Worm (Caenorhabditis elegans): ENCODE data around the gene T19A5.3.

Gene T19A5.3

DNA sequence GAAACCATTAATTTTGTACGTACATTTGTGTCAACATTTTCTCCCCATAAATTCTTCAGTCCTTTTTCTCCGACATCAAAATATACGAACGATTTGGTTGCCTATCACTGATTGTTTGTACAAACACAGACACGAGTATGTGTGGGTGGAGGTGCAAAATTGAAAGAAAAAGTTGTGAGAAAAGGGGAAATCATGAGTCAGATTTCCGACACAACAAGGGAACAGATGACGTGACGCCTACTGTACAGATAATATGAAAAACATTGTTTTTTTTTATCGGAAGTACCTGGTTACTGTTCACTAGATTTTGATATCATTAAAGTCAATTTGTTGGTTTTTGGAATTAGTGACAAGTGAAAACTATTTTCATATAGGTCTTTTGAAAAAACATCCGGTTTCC lies 9.6 kb downstream of the T19A5.3 start:
- TF ChIP-seq hmg-1.1 (GFP tag; IDR thresholded peaks at IDR 0.05) (no peak), saeg-2 (GFP tag; IDR thresholded peaks at IDR 0.05) (no peak), lin-1 (GFP tag; IDR thresholded peaks at IDR 0.05) (no peak), dmd-8 (GFP tag; IDR thresholded peaks at IDR 0.05) (no peak), nhr-25 (tag; optimal IDR thresholded peaks at IDR 0.05; ENCODE audit: borderline replicate concordance, insufficient read depth) (no peak), set-16 (GFP tag; IDR thresholded peaks at IDR 0.05) (no peak), ama-1 (optimal IDR thresholded peaks at IDR 0.05) (no peak), F37D6.2 (tag; optimal IDR thresholded peaks at IDR 0.05) (no peak), dmd-6 (GFP tag; IDR thresholded peaks at IDR 0.05) (no peak), nhr-77 (tag; optimal IDR thresholded peaks at IDR 0.05) (no peak), zip-2 (tag; optimal IDR thresholded peaks at IDR 0.05) (no peak), php-3 (GFP tag; IDR thresholded peaks at IDR 0.05) (no peak), ztf-11 (tag; optimal IDR thresholded peaks at IDR 0.05) (no peak), daf-16 (GFP tag; optimal IDR thresholded peaks at IDR 0.05) (no peak), daf-16 (tag; optimal IDR thresholded peaks at IDR 0.05) (peak; percentile 35), hlh-30 (tag; optimal IDR thresholded peaks at IDR 0.05; ENCODE audit: insufficient read depth) (peak; percentile 47)

DNA sequence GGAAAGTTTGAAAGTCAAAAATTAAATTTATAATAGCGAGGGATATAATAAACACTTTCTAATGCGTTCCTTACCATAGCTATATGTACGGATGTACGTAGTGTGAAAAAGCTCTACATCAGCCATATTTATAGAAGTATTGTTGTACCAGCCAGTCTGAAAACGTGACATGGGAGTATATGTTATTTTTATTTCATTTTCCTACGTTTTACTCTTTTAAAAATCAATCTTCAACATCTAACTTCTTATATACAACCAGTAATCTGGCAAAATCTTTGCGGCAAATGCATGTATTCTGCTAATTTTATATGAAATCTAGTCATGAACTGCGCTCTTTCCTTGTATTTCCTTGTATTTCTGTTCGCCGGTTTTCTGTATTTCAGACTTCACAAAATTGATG lies 11.5 kb downstream of the T19A5.3 start, which contains the start of gene H14N18.2:
H14N18.2 (plus strand) TSS at position 301 of the 400 bp plus-strand sequence.
- TF ChIP-seq R02D3.7 (tag; optimal IDR thresholded peaks at IDR 0.05) = no peak
- no peak for TF ChIP-seq fkh-10 (GFP tag; optimal IDR thresholded peaks at IDR 0.05)

DNA sequence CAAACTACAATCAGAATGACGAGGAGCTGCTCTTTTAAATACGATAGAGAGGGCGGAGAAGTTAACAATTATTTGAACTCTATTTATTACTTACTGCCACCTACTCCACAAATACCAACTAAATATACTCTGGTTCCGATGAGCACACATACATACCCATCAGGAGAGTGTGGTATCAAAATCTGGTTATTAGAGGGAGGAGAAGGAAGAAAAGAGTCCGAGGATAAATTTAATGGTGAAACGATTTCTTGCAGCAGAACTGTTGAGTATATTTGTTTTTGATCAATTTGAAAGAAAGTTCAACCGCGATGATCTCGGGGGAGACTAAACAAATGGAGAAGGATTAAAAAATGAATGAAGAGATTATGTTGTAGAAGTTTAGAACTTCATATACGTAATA lies 14.9 kb downstream of the T19A5.3 start, which contains the start of gene H14N18.4:
H14N18.4 (minus strand) TSS at position 12 of the 400 bp plus-strand sequence.
- 0 out of 2 replicates have a peak, but pooled peaks have one; percentile 19 for TF ChIP-seq ctbp-1 (GFP tag; IDR thresholded peaks at IDR 0.05)
- TF ChIP-seq ceh-62 (tag; optimal IDR thresholded peaks at IDR 0.05) = no peak
- TF ChIP-seq unc-62 (GFP tag; optimal IDR thresholded peaks at IDR 0.05 in 1 of 2) = peak in 1 of 2 experiments; percentile 98
- TF ChIP-seq unc-62 (tag; optimal IDR thresholded peaks at IDR 0.05) = no peak

- no peak for TF ChIP-seq nhr-102 (tag; optimal IDR thresholded peaks at IDR 0.05)
- TF ChIP-seq unc-62 (GFP tag; optimal IDR thresholded peaks at IDR 0.05 in 1 of 2) = peak in 1 of 2 experiments; percentile 92
- no peak for TF ChIP-seq unc-62 (tag; optimal IDR thresholded peaks at IDR 0.05)
Measured at ce11 chrV:8927715-8928114, 16.1 kb downstream of the T19A5.3 start.

DNA sequence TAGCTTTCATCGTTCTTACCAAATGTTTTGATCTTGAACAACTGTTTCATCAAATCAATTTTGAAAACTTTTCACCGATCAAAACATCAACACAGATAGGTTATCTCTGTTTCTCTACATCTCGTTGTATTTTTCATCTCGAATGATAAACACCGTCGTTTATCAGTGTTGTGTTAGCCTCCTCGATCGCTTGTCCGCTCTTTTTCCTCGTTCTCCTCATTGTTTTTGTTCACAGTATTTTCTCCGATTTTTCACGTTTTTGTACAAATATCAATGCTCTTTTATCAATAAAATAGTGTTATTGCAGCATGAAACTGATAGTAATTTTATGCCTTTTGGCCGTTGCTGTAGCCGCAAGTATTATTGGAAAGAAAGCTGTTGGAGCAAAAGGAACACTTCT lies 21.1 kb downstream of the T19A5.3 start, which contains the start of gene ttr-47:
ttr-47 (plus strand) TSS at position 308 of the 400 bp plus-strand sequence.
- TF ChIP-seq F10B5.3 (tag; optimal IDR thresholded peaks at IDR 0.05) = no peak
- no peak for TF ChIP-seq hlh-30 (tag; optimal IDR thresholded peaks at IDR 0.05; ENCODE audit: insufficient read depth)
- TF ChIP-seq mxl-2 (GFP tag; conservative IDR thresholded peaks at IDR 0.05) = no peak
- no peak for TF ChIP-seq lin-39 (tag; optimal IDR thresholded peaks at IDR 0.05)
- TF ChIP-seq arid-1 (GFP tag; conservative IDR thresholded peaks at IDR 0.05) = no peak
- TF ChIP-seq gei-8 (GFP tag; optimal IDR thresholded peaks at IDR 0.05) = no peak
- no peak for TF ChIP-seq ama-1 (optimal IDR thresholded peaks at IDR 0.05)
- TF ChIP-seq lir-3 (tag; optimal IDR thresholded peaks at IDR 0.05) = no peak
- TF ChIP-seq dve-1 (tag; optimal IDR thresholded peaks at IDR 0.05; ENCODE audit: insufficient read depth) = peak; percentile 72
- no peak for TF ChIP-seq fos-1 (tag; optimal IDR thresholded peaks at IDR 0.05)
- TF ChIP-seq hlh-11 (tag; optimal IDR thresholded peaks at IDR 0.05) = peak; percentile 72
- TF ChIP-seq zip-11 (GFP tag; IDR thresholded peaks at IDR 0.05) = no peak
- TF ChIP-seq aly-2 (tag; optimal IDR thresholded peaks at IDR 0.05) = no peak
- no peak for TF ChIP-seq T26A8.4 (GFP tag; IDR thresholded peaks at IDR 0.05)
- no peak for TF ChIP-seq egl-43 (GFP tag; IDR thresholded peaks at IDR 0.05)
- TF ChIP-seq sdz-12 (GFP tag; optimal IDR thresholded peaks at IDR 0.05) = no peak
- TF ChIP-seq nhr-42 (GFP tag; IDR thresholded peaks at IDR 0.05) = no peak
- TF ChIP-seq rbr-2 (tag; optimal IDR thresholded peaks at IDR 0.05) = no peak
- TF ChIP-seq unc-62 (GFP tag; optimal IDR thresholded peaks at IDR 0.05 in 1 of 2) = peak in 1 of 2 experiments; percentile 89
- no peak for TF ChIP-seq unc-62 (tag; optimal IDR thresholded peaks at IDR 0.05)
- TF ChIP-seq daf-16 (GFP tag; optimal IDR thresholded peaks at IDR 0.05) = peak in 1 of 2 experiments; percentile 93
- TF ChIP-seq daf-16 (tag; optimal IDR thresholded peaks at IDR 0.05) = peak; percentile 99
- TF ChIP-seq dmd-6 (GFP tag; IDR thresholded peaks at IDR 0.05) = peak; percentile 16; the same call in 1 of the 2 replicates
- TF ChIP-seq ZK337.2 (GFP tag; IDR thresholded peaks at IDR 0.05) = no peak
- TF ChIP-seq F49E8.2 (tag; optimal IDR thresholded peaks at IDR 0.05; ENCODE audit: borderline replicate concordance) = no peak
- no peak for TF ChIP-seq daf-19 (GFP tag; conservative IDR thresholded peaks at IDR 0.05)
- TF ChIP-seq hif-1 (tag; optimal IDR thresholded peaks at IDR 0.05) = peak in 1 of 2 experiments; percentile 16
- TF ChIP-seq egl-27 (tag; optimal IDR thresholded peaks at IDR 0.05) = no peak

Measured in whole organism, L4 larva.